Fruit fly (Drosophila melanogaster) whole organism, embryonic: ENCODE measurements around the gene CG13117.

Source experiments
- Aef1 ChIP-seq: fragments of 200-800 bp; sonication (Bioruptor generic); IDR thresholded peaks from 3 replicates; pipeline ENCODE4 v1.3.6; 2022; ENCODE audit warnings: missing biosample characterization, missing genetic modification characterization
- Antp ChIP-seq: fragments of 200-800 bp; sonication (Bioruptor generic); optimal IDR thresholded peaks from 3 replicates; lab custom pipeline; 2016; ENCODE audit warnings: missing biosample characterization, missing genetic modification characterization
- Bgb ChIP-seq: fragments of 200-800 bp; sonication (Bioruptor generic); IDR thresholded peaks from 2 replicates; pipeline ENCODE4 v1.3.6; 2022; ENCODE audit warnings: missing biosample characterization, missing genetic modification characterization; ENCODE audit not compliant: partially characterized antibody
- CG10462 ChIP-seq: fragments of 200-800 bp; sonication (Bioruptor generic); optimal IDR thresholded peaks from 2 replicates; lab custom pipeline; 2016; ENCODE audit warnings: missing biosample characterization, missing genetic modification characterization
- CG11696 ChIP-seq: fragments of 200-800 bp; sonication (Bioruptor generic); IDR thresholded peaks from 2 replicates; pipeline ENCODE4 v1.3.6; 2022; ENCODE audit warnings: missing biosample characterization, missing genetic modification characterization
- CG12071 ChIP-seq: fragments of 200-800 bp; sonication (Bioruptor generic); optimal IDR thresholded peaks from 3 replicates; lab custom pipeline; 2018; ENCODE audit warnings: missing biosample characterization, mild to moderate bottlenecking, missing genetic modification characterization
- CG12104 ChIP-seq: fragments of 200-800 bp; sonication (Bioruptor generic); optimal IDR thresholded peaks from 3 replicates; lab custom pipeline; 2016; ENCODE audit warnings: missing biosample characterization, missing genetic modification characterization
- CG1529 ChIP-seq: fragments of 200-800 bp; sonication (Bioruptor generic); optimal IDR thresholded peaks from 3 replicates; lab custom pipeline; 2018; ENCODE audit warnings: missing biosample characterization, missing genetic modification characterization
- CG1647 ChIP-seq: fragments of 200-800 bp; sonication (Bioruptor generic); optimal IDR thresholded peaks from 3 replicates; lab custom pipeline; 2016; ENCODE audit warnings: missing biosample characterization, missing genetic modification characterization
- CG17361 ChIP-seq: fragments of 200-800 bp; sonication (Bioruptor generic); IDR thresholded peaks from 3 replicates; pipeline ENCODE4 v1.3.6; 2022; ENCODE audit warnings: missing biosample characterization, missing genetic modification characterization
- CG2678 ChIP-seq: fragments of 200-800 bp; sonication (Bioruptor generic); optimal IDR thresholded peaks from 3 replicates; lab custom pipeline; 2019; ENCODE audit warnings: missing biosample characterization, mild to moderate bottlenecking, missing genetic modification characterization, moderate library complexity
- CG30403 ChIP-seq: fragments of 200-800 bp; sonication (Bioruptor generic); optimal IDR thresholded peaks from 3 replicates; lab custom pipeline; 2016; ENCODE audit warnings: missing biosample characterization, missing genetic modification characterization
- CG31441 ChIP-seq: fragments of 200-800 bp; sonication (Bioruptor generic); IDR thresholded peaks from 2 replicates; pipeline ENCODE4 v1.3.6; 2022; ENCODE audit warnings: missing biosample characterization, missing genetic modification characterization
- CG34422 ChIP-seq: fragments of 200-800 bp; sonication (Bioruptor generic); IDR thresholded peaks from 3 replicates; pipeline ENCODE4 v1.3.6; 2022; ENCODE audit warnings: missing biosample characterization, missing genetic modification characterization
- CG4282 ChIP-seq: fragments of 200-800 bp; sonication (Bioruptor generic); optimal IDR thresholded peaks from 2 replicates; lab custom pipeline; 2016; ENCODE audit warnings: missing biosample characterization, missing genetic modification characterization
- CG4424 ChIP-seq: fragments of 200-800 bp; sonication (Bioruptor generic); optimal IDR thresholded peaks from 3 replicates; lab custom pipeline; 2016; ENCODE audit warnings: missing biosample characterization, missing genetic modification characterization
- CG4730 ChIP-seq: fragments of 200-800 bp; sonication (Bioruptor generic); IDR thresholded peaks from 2 replicates; pipeline ENCODE4 v1.3.6; 2022; ENCODE audit warnings: missing biosample characterization, missing genetic modification characterization
- CG5245 ChIP-seq: fragments of 200-800 bp; sonication (Bioruptor generic); optimal IDR thresholded peaks from 3 replicates; lab custom pipeline; 2016; ENCODE audit warnings: missing biosample characterization, missing genetic modification characterization
- CG6175 ChIP-seq: fragments of 200-800 bp; sonication (Bioruptor generic); IDR thresholded peaks from 3 replicates; pipeline ENCODE4 v1.3.6; 2022; ENCODE audit warnings: missing biosample characterization, missing genetic modification characterization
- CG8388 ChIP-seq: fragments of 200-800 bp; sonication (Bioruptor generic); optimal IDR thresholded peaks from 2 replicates; lab custom pipeline; 2019; ENCODE audit warnings: missing biosample characterization, mild to moderate bottlenecking, missing genetic modification characterization, moderate library complexity
- CG8765 ChIP-seq: fragments of 200-800 bp; sonication (Bioruptor generic); IDR thresholded peaks from 2 replicates; pipeline ENCODE4 v1.3.6; 2022; ENCODE audit warnings: missing biosample characterization, missing genetic modification characterization
- CG9727 ChIP-seq: fragments of 200-800 bp; sonication (Bioruptor generic); optimal IDR thresholded peaks from 3 replicates; lab custom pipeline; 2017; ENCODE audit warnings: missing biosample characterization, mild to moderate bottlenecking, missing genetic modification characterization
- Dref ChIP-seq: fragments of 200-800 bp; sonication (Bioruptor generic); IDR thresholded peaks from 2 replicates; pipeline ENCODE4 v1.3.6; 2022; ENCODE audit warnings: missing biosample characterization, missing genetic modification characterization
- Med ChIP-seq: fragments of 200-800 bp; sonication (Bioruptor generic); peaks from one replicate; lab custom pipeline; 2016; ENCODE audit warnings: missing biosample characterization, missing genetic modification characterization, mild to moderate bottlenecking, inconsistent platforms, moderate library complexity
- Nf-YA ChIP-seq: fragments of 200-800 bp; sonication (Bioruptor generic); IDR thresholded peaks from 2 replicates; pipeline ENCODE4 v1.3.6; 2022; ENCODE audit warnings: missing biosample characterization, missing genetic modification characterization
- Side ChIP-seq: fragments of 200-800 bp; sonication (Bioruptor generic); optimal IDR thresholded peaks from 2 replicates; lab custom pipeline; 2016; ENCODE audit warnings: missing biosample characterization, missing genetic modification characterization
- Sox100B ChIP-seq: fragments of 200-800 bp; sonication (Bioruptor generic); optimal IDR thresholded peaks from 3 replicates; lab custom pipeline; 2018; ENCODE audit warnings: missing biosample characterization, mild to moderate bottlenecking, missing genetic modification characterization
- Sry-β ChIP-seq: fragments of 200-800 bp; sonication (Bioruptor generic); optimal IDR thresholded peaks from 2 replicates; lab custom pipeline; 2018; ENCODE audit warnings: missing biosample characterization, mild to moderate bottlenecking, missing genetic modification characterization, moderate library complexity
- Ssrp ChIP-seq: fragments of 200-800 bp; sonication (Bioruptor generic); optimal IDR thresholded peaks from 2 replicates; lab custom pipeline; 2018; ENCODE audit warnings: missing biosample characterization, mild to moderate bottlenecking, missing genetic modification characterization, moderate library complexity
- Vsx1 ChIP-seq: fragments of 200-800 bp; sonication (Bioruptor generic); optimal IDR thresholded peaks from 2 replicates; lab custom pipeline; 2017; ENCODE audit warnings: missing biosample characterization, mild to moderate bottlenecking, missing genetic modification characterization, missing genetic modification reagents
- ase ChIP-seq: fragments of 200-800 bp; sonication (Bioruptor generic); IDR thresholded peaks from 3 replicates; pipeline ENCODE4 v1.3.6; 2022; ENCODE audit warnings: missing biosample characterization, missing genetic modification characterization
- caup ChIP-seq: fragments of 200-800 bp; sonication (Bioruptor generic); optimal IDR thresholded peaks from 3 replicates; lab custom pipeline; 2017; ENCODE audit warnings: missing biosample characterization, mild to moderate bottlenecking, missing genetic modification characterization, moderate library complexity; ENCODE audit not compliant: severe bottlenecking
- chinmo ChIP-seq: fragments of 200-800 bp; sonication (Bioruptor generic); IDR thresholded peaks from 4 replicates; pipeline ENCODE4 v1.3.6; 2022; ENCODE audit warnings: missing biosample characterization, missing genetic modification characterization; ENCODE audit not compliant: partially characterized antibody
- cwo ChIP-seq: fragments of 200-800 bp; sonication (Bioruptor generic); optimal IDR thresholded peaks from 3 replicates; lab custom pipeline; 2017; ENCODE audit warnings: missing biosample characterization, missing genetic modification characterization, mild to moderate bottlenecking, moderate library complexity, missing genetic modification reagents
- dan ChIP-seq: fragments of 200-800 bp; sonication (Bioruptor generic); IDR thresholded peaks from 2 replicates; pipeline ENCODE4 v1.3.6; 2022; ENCODE audit warnings: missing biosample characterization, missing genetic modification characterization
- her ChIP-seq: fragments of 200-800 bp; sonication (Bioruptor generic); optimal IDR thresholded peaks from 2 replicates; lab custom pipeline; 2016; ENCODE audit warnings: missing biosample characterization, missing genetic modification characterization
- jumu ChIP-seq: fragments of 200-800 bp; sonication (Bioruptor generic); optimal IDR thresholded peaks from 3 replicates; lab custom pipeline; 2016; ENCODE audit warnings: missing biosample characterization, missing genetic modification characterization
- kay ChIP-seq: fragments of 200-800 bp; sonication (Bioruptor generic); optimal IDR thresholded peaks from 2 replicates; lab custom pipeline; 2016; ENCODE audit warnings: missing biosample characterization, missing genetic modification characterization
- klu ChIP-seq: fragments of 200-800 bp; sonication (Bioruptor generic); IDR thresholded peaks from 2 replicates; pipeline ENCODE4 v1.3.6; 2022; ENCODE audit warnings: missing biosample characterization, missing genetic modification characterization
- lbe ChIP-seq: fragments of 200-800 bp; sonication (Bioruptor generic); optimal IDR thresholded peaks from 2 replicates; lab custom pipeline; 2016; ENCODE audit warnings: missing biosample characterization, mild to moderate bottlenecking, missing genetic modification characterization
- lmd ChIP-seq: fragments of 200-800 bp; sonication (Bioruptor generic); IDR thresholded peaks from 2 replicates; pipeline ENCODE4 v1.3.6; 2022; ENCODE audit warnings: missing biosample characterization, missing genetic modification characterization
- otp ChIP-seq: fragments of 200-800 bp; sonication (Bioruptor generic); IDR thresholded peaks from 3 replicates; pipeline ENCODE4, ENCODE4 v1.3.6; 2022; ENCODE audit warnings: missing biosample characterization, missing genetic modification characterization
- pros ChIP-seq: fragments of 200-800 bp; sonication (Bioruptor generic); optimal IDR thresholded peaks from 3 replicates; lab custom pipeline; 2019; ENCODE audit warnings: missing biosample characterization, mild to moderate bottlenecking, missing genetic modification characterization, moderate library complexity
- rib ChIP-seq: fragments of 200-800 bp; sonication (Bioruptor generic); IDR thresholded peaks from 2 replicates; pipeline ENCODE4 v1.3.6; 2022; ENCODE audit warnings: missing biosample characterization, missing genetic modification characterization
- sens ChIP-seq: fragments of 200-800 bp; sonication (Bioruptor generic); peaks from one replicate; lab custom pipeline; 2016; ENCODE audit warnings: missing biosample characterization, missing genetic modification characterization
- sisA ChIP-seq: fragments of 200-800 bp; sonication (Bioruptor generic); IDR thresholded peaks from 2 replicates; pipeline ENCODE4 v1.3.6; 2022; ENCODE audit warnings: missing biosample characterization, missing genetic modification characterization
- sr ChIP-seq: fragments of 200-800 bp; sonication (Bioruptor generic); IDR thresholded peaks from 3 replicates; pipeline ENCODE4 v1.3.6; 2022; ENCODE audit warnings: missing biosample characterization, missing genetic modification characterization
- tap ChIP-seq: fragments of 200-800 bp; optimal IDR thresholded peaks from 3 replicates; lab custom pipeline; 2019; ENCODE audit warnings: missing biosample characterization, mild to moderate bottlenecking, missing genetic modification characterization, moderate library complexity
- tin ChIP-seq: fragments of 200-800 bp; sonication (Bioruptor generic); optimal IDR thresholded peaks from 3 replicates; lab custom pipeline; 2016; ENCODE audit warnings: missing biosample characterization, missing genetic modification characterization
- wek ChIP-seq: fragments of 200-800 bp; sonication (Bioruptor generic); optimal IDR thresholded peaks from 3 replicates; lab custom pipeline; 2018; ENCODE audit warnings: missing biosample characterization, mild to moderate bottlenecking, missing genetic modification characterization, moderate library complexity
- yki ChIP-seq: fragments of >200 bp; optimal IDR thresholded peaks from 3 replicates; lab custom pipeline; 2018
- zen ChIP-seq: fragments of 200-800 bp; sonication (Bioruptor generic); optimal IDR thresholded peaks from 3 replicates; lab custom pipeline; 2018; ENCODE audit warnings: missing biosample characterization, mild to moderate bottlenecking, missing genetic modification characterization, moderate library complexity

CG13117 gene

dm6 chr2L:9758856-9759255 lies 22.4 kb downstream of the CG13117 start (continued):
- TF ChIP-seq CG5245 (GFP tag; lab: Kevin White, UChicago) (no peak), wek (GFP tag; lab: Kevin White, UChicago) (no peak), CG34422 (GFP tag; lab: Robert Waterston, UW) (peak; percentile 70; the same call in 2 of the 3 replicates), lbe (GFP tag; lab: Kevin White, UChicago) (peak; percentile 25), Med (GFP tag; lab: Kevin White, UChicago) (peak; percentile 96), rib (peak; percentile 69), kay (no peak), CG9727 (GFP tag; lab: Kevin White, UChicago) (peak; percentile 46), CG31441 (peak; percentile 52; the same call in 1 of the 2 replicates), cwo (GFP tag; lab: Kevin White, UChicago) (no peak), CG2678 (tag; lab: Kevin White, UChicago) (peak; percentile 58), caup (peak; percentile 45), CG6175 (peak; percentile 96), zen (tag; lab: Kevin White, UChicago) (peak; percentile 35), dan (GFP tag; lab: Robert Waterston, UW) (no peak), chinmo (GFP tag; lab: Robert Waterston, UW) (peak; percentile 96), CG1647 (GFP tag; lab: Kevin White, UChicago) (peak; percentile 53), CG8388 (GFP tag; lab: Kevin White, UChicago) (no peak), Side (no peak), Sox100B (GFP tag; lab: Kevin White, UChicago) (no peak), her (GFP tag; lab: Kevin White, UChicago) (peak; percentile 57), Aef1 (GFP tag; lab: Robert Waterston, UW) (peak; percentile 93), CG8765 (GFP tag; lab: Robert Waterston, UW) (peak; percentile 81), Vsx1 (GFP tag; lab: Kevin White, UChicago) (no peak), sisA (peak; percentile 68), CG12104 (GFP tag; lab: Kevin White, UChicago) (no peak), tap (tag; lab: Kevin White, UChicago) (peak; percentile 7), ase (GFP tag; lab: Robert Waterston, UW) (peak; percentile 64; the same call in 2 of the 3 replicates), Nf-YA (GFP tag; lab: Robert Waterston, UW) (peak; percentile 54; the same call in 1 of the 2 replicates), CG1529 (GFP tag; lab: Kevin White, UChicago) (no peak), CG4282 (GFP tag; lab: Kevin White, UChicago) (peak; percentile 4), Bgb (peak; percentile 96), CG11696 (no peak), Ssrp (no peak), CG4730 (GFP tag; lab: Robert Waterston, UW) (peak; percentile 28; the same call in 1 of the 2 replicates), CG4424 (GFP tag; lab: Kevin White, UChicago) (no peak), lmd (peak; percentile 65; the same call in 1 of the 2 replicates), Antp (GFP tag; lab: Kevin White, UChicago) (peak; percentile 69), Sry-β (GFP tag; lab: Kevin White, UChicago) (peak; percentile 37), CG10462 (GFP tag; lab: Kevin White, UChicago) (no peak), otp (GFP tag; lab: Robert Waterston, UW) (0 out of 3 replicates have a peak, but pooled peaks have one; percentile 51), sens (GFP tag; lab: Kevin White, UChicago) (peak; percentile 75), Dref (peak; percentile 52), tin (peak; percentile 47), jumu (GFP tag; lab: Kevin White, UChicago) (peak; percentile 48), CG30403 (peak; percentile 52), klu (GFP tag; lab: Robert Waterston, UW) (no peak; the same call in 1 of the 2 replicates), CG17361 (GFP tag; lab: Robert Waterston, UW) (0 out of 3 replicates have a peak, but pooled peaks have one; percentile 38), sr (GFP tag; lab: Robert Waterston, UW) (peak; percentile 63; the same call in 1 of the 3 replicates), pros (GFP tag; lab: Kevin White, UChicago) (no peak), yki (lab: Kevin White, UChicago) (no peak), CG12071 (GFP tag; lab: Kevin White, UChicago) (peak; percentile 40)
